Worm (Caenorhabditis elegans): ENCODE measurements around the gene ZK938.11.
A peak's percentile ranks its signal among the peaks of the same experiment; 100 is the strongest.

Gene ZK938.11

ce11 chrII:9793197-9793596 is 47.0 kb downstream of the ZK938.11 start, which contains the start of gene cyp-13A3:
Gene cyp-13A3 (minus strand): TSS chrII:9793297.
- TF ChIP-seq ref-2 (tag; optimal IDR thresholded peaks at IDR 0.05) (no peak), ceh-34 (tag; optimal IDR thresholded peaks at IDR 0.05) (no peak), nfya-1 (tag; optimal IDR thresholded peaks at IDR 0.05) (no peak), hlh-15 (tag; optimal IDR thresholded peaks at IDR 0.05) (no peak), pat-9 (tag; optimal IDR thresholded peaks at IDR 0.05) (no peak), ceh-2 (tag; optimal IDR thresholded peaks at IDR 0.05) (no peak), ama-1 (optimal IDR thresholded peaks at IDR 0.05) (no peak), fkh-6 (tag; optimal IDR thresholded peaks at IDR 0.05) (no peak), pqm-1 (tag; optimal IDR thresholded peaks at IDR 0.05) (no peak), F13H6.1 (tag; optimal IDR thresholded peaks at IDR 0.05) (no peak)

- TF ChIP-seq ceh-30 (tag; optimal IDR thresholded peaks at IDR 0.05) (no peak), elt-2 (tag; optimal IDR thresholded peaks at IDR 0.05) (peak; percentile 86), sox-2 (GFP tag; IDR thresholded peaks at IDR 0.05) (no peak)
Measured at ce11 chrII:9791185-9791584, 49.0 kb downstream of the ZK938.11 start.

All from whole organism, late embryonic.